Worm (Caenorhabditis elegans) whole organism, L2 larva: ENCODE data around the gene wdr-83.

Experiments
- F13H6.1 ChIP-seq: sonication (generic microtip); optimal IDR thresholded peaks from 2 replicates; lab custom pipeline; 2016; ENCODE audit warnings: missing genetic modification characterization, missing compliant biosample characterization
- ceh-16 ChIP-seq: fragments of 150-350 bp; optimal IDR thresholded peaks from 2 replicates; lab custom pipeline; 2014; ENCODE audit warnings: missing biosample characterization, missing genetic modification characterization
- ceh-82 ChIP-seq: fragments of 150-350 bp; optimal IDR thresholded peaks from 2 replicates; lab custom pipeline; 2014; ENCODE audit warnings: missing biosample characterization, missing genetic modification characterization
- dmd-4 ChIP-seq: sonication (generic microtip); optimal IDR thresholded peaks from 2 replicates; lab custom pipeline; 2017; ENCODE audit warnings: missing biosample characterization, missing genetic modification characterization
- fos-1 ChIP-seq: fragments of 150-350 bp; optimal IDR thresholded peaks from 2 replicates; lab custom pipeline; 2014; ENCODE audit warnings: missing biosample characterization, missing genetic modification characterization
- mab-5 ChIP-seq: fragments of 150-350 bp; optimal IDR thresholded peaks from 2 replicates; lab custom pipeline; 2014; ENCODE audit warnings: missing biosample characterization, missing genetic modification characterization
- nhr-11 ChIP-seq: fragments of 150-350 bp; optimal IDR thresholded peaks from 2 replicates; lab custom pipeline; 2014; ENCODE audit warnings: missing biosample characterization, missing genetic modification characterization
- nhr-237 ChIP-seq: fragments of 150-350 bp; optimal IDR thresholded peaks from 2 replicates; lab custom pipeline; 2014; ENCODE audit warnings: missing biosample characterization, missing genetic modification characterization
- nhr-6 ChIP-seq: fragments of 150-350 bp; optimal IDR thresholded peaks from 2 replicates; lab custom pipeline; 2014; ENCODE audit warnings: missing biosample characterization, missing genetic modification characterization
- skn-1 ChIP-seq: sonication (generic microtip); optimal IDR thresholded peaks from 2 replicates; lab custom pipeline; 2017; ENCODE audit warnings: missing biosample characterization, missing genetic modification characterization
- zag-1 ChIP-seq: fragments of 150-350 bp; optimal IDR thresholded peaks from 2 replicates; lab custom pipeline; 2014; ENCODE audit warnings: missing biosample characterization, missing genetic modification characterization

DNA sequence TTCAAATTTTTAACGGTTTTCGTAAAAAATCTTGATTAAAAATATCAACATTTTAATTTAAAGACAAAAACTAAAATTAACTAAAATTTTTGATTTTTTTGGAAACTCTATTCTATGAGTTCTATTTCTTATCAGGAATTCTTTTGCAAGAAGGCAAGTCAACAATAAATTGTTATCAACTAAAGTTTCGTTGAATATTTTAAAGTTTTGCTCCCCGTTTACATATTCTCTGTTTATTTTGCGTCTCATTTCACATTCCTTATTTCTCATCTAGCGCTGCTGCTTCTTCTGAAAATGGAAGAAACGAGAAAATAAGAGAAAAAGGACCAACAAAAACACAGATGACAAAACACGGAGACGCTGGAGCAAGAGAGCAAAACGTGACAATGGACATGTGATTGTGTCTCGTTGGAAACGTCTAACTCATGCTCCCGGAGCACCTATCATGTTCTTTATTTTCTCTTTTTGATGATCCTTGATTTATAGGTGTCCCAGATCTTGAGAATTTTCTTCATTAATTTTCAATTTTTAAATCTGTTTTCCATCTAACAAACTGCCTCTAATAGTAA lies 10.9 kb downstream of the wdr-83 start:
- no peak for TF ChIP-seq ceh-82 (tag; lab: Kevin White, UChicago)
- no peak for TF ChIP-seq F13H6.1
- no peak for TF ChIP-seq ceh-16 (tag; lab: Kevin White, UChicago)
- no peak for TF ChIP-seq zag-1 (tag; lab: Kevin White, UChicago)
- TF ChIP-seq nhr-237 (tag; lab: Kevin White, UChicago), result no peak
- TF ChIP-seq fos-1 (tag; lab: Kevin White, UChicago), result peak; percentile 47
- no peak for TF ChIP-seq dmd-4 (tag; lab: Kevin White, UChicago)
- TF ChIP-seq mab-5 (tag; lab: Kevin White, UChicago), result no peak
- TF ChIP-seq nhr-11, result no peak
- TF ChIP-seq skn-1 (tag; lab: Kevin White, UChicago), result no peak
- no peak for TF ChIP-seq nhr-6 (tag; lab: Kevin White, UChicago)
